Fruit fly (Drosophila melanogaster) whole organism, embryonic: Measurements from ENCODE around the gene pr.

Experiments used
- Antp ChIP-seq: fragments of 200-800 bp; sonication (Bioruptor generic); optimal IDR thresholded peaks from 3 replicates; lab custom pipeline; 2016; ENCODE audit warnings: missing biosample characterization, missing genetic modification characterization
- CG10267 ChIP-seq: fragments of 200-800 bp; sonication (Bioruptor generic); optimal IDR thresholded peaks from 2 replicates; lab custom pipeline; 2018; ENCODE audit warnings: missing biosample characterization, mild to moderate bottlenecking, missing genetic modification characterization, moderate library complexity
- CG10274 ChIP-seq: fragments of 200-800 bp; sonication (Bioruptor generic); optimal IDR thresholded peaks from 3 replicates; lab custom pipeline; 2017; ENCODE audit warnings: missing biosample characterization, mild to moderate bottlenecking, missing genetic modification characterization
- CG10321 ChIP-seq: fragments of 200-800 bp; sonication (Bioruptor generic); IDR thresholded peaks from 2 replicates; pipeline ENCODE4 v1.3.6; 2022; ENCODE audit warnings: missing biosample characterization, missing genetic modification characterization
- CG10431 ChIP-seq: fragments of 200-800 bp; sonication (Bioruptor generic); optimal IDR thresholded peaks from 3 replicates; lab custom pipeline; 2018; ENCODE audit warnings: missing biosample characterization, mild to moderate bottlenecking, missing genetic modification characterization
- CG11456 ChIP-seq: fragments of 200-800 bp; sonication (Bioruptor generic); IDR thresholded peaks from 3 replicates; pipeline ENCODE4 v1.3.6; 2022; ENCODE audit warnings: missing biosample characterization, missing genetic modification characterization
- CG12071 ChIP-seq: fragments of 200-800 bp; sonication (Bioruptor generic); optimal IDR thresholded peaks from 3 replicates; lab custom pipeline; 2018; ENCODE audit warnings: missing biosample characterization, mild to moderate bottlenecking, missing genetic modification characterization
- CG13624 ChIP-seq: fragments of 200-800 bp; sonication (Bioruptor generic); optimal IDR thresholded peaks from 2 replicates; lab custom pipeline; 2016; ENCODE audit warnings: missing biosample characterization, missing genetic modification characterization
- CG14860 ChIP-seq: fragments of 200-800 bp; sonication (Bioruptor generic); IDR thresholded peaks from 3 replicates; pipeline ENCODE4 v1.3.6; 2022; ENCODE audit warnings: missing biosample characterization, missing genetic modification characterization; ENCODE audit not compliant: partially characterized antibody
- CG14965 ChIP-seq: fragments of 200-800 bp; sonication (Bioruptor generic); optimal IDR thresholded peaks from 2 replicates; lab custom pipeline; 2016; ENCODE audit warnings: missing biosample characterization, missing genetic modification characterization, borderline replicate concordance
- CG17612 ChIP-seq: fragments of 200-800 bp; sonication (Bioruptor generic); IDR thresholded peaks from 2 replicates; pipeline ENCODE4 v1.3.6; 2022; ENCODE audit warnings: missing biosample characterization, missing genetic modification characterization
- CG17802 ChIP-seq: fragments of 200-800 bp; sonication (Bioruptor generic); optimal IDR thresholded peaks from 2 replicates; lab custom pipeline; 2018; ENCODE audit warnings: missing biosample characterization, mild to moderate bottlenecking, missing genetic modification characterization, moderate library complexity
- CG2202 ChIP-seq: fragments of 200-800 bp; sonication (Bioruptor generic); optimal IDR thresholded peaks from 2 replicates; lab custom pipeline; 2018; ENCODE audit warnings: missing biosample characterization, mild to moderate bottlenecking, missing genetic modification characterization
- CG2889 ChIP-seq: fragments of 200-800 bp; sonication (Bioruptor generic); IDR thresholded peaks from 3 replicates; pipeline ENCODE4 v1.3.6; 2022; ENCODE audit warnings: missing biosample characterization, missing genetic modification characterization
- CG34376 ChIP-seq: fragments of 200-800 bp; sonication (Bioruptor generic); optimal IDR thresholded peaks from 2 replicates; lab custom pipeline; 2018; ENCODE audit warnings: missing biosample characterization, mild to moderate bottlenecking, missing genetic modification characterization
- CG4328 ChIP-seq: fragments of 200-800 bp; sonication (Bioruptor generic); optimal IDR thresholded peaks from 3 replicates; lab custom pipeline; 2017; ENCODE audit warnings: missing biosample characterization, missing genetic modification reagents, missing genetic modification characterization
- CG5180 ChIP-seq: fragments of 200-800 bp; sonication (Bioruptor generic); optimal IDR thresholded peaks from 3 replicates; lab custom pipeline; 2017; ENCODE audit warnings: missing biosample characterization, missing genetic modification characterization, mild to moderate bottlenecking, moderate library complexity, missing genetic modification reagents
- Camta ChIP-seq: fragments of 200-800 bp; sonication (Bioruptor generic); optimal IDR thresholded peaks from 2 replicates; lab custom pipeline; 2016; ENCODE audit warnings: missing biosample characterization, missing genetic modification characterization
- D ChIP-seq, 2 experiments: fragments of 200-800 bp in 1 of 2; fragments of >200 bp in 1 of 2; sonication (Bioruptor generic) in 1 of 2; optimal IDR thresholded peaks; 2 replicates in 1 of 2; 3 replicates in 1 of 2; lab custom pipeline; 2017; ENCODE audit warnings: mild to moderate bottlenecking in 1 of 2, missing biosample characterization in 1 of 2, missing genetic modification characterization in 1 of 2, missing genetic modification reagents in 1 of 2
- D19A ChIP-seq: fragments of 200-800 bp; optimal IDR thresholded peaks from 3 replicates; lab custom pipeline; 2019; ENCODE audit warnings: missing biosample characterization, mild to moderate bottlenecking, missing genetic modification characterization, moderate library complexity
- Deaf1 ChIP-seq: fragments of 200-800 bp; optimal IDR thresholded peaks from 3 replicates; lab custom pipeline; 2019; ENCODE audit warnings: missing biosample characterization, mild to moderate bottlenecking, missing genetic modification characterization, moderate library complexity
- Dfd ChIP-seq, 2 experiments: fragments of >200 bp; optimal IDR thresholded peaks; 2 replicates each; lab custom pipeline; 2017; ENCODE audit warnings: missing biosample characterization in 2 of 2, missing genetic modification characterization in 2 of 2
- H15 ChIP-seq: fragments of 200-800 bp; sonication (Bioruptor generic); IDR thresholded peaks from 3 replicates; pipeline ENCODE4 v1.3.6; 2022; ENCODE audit warnings: missing biosample characterization, missing genetic modification characterization
- Hr3 ChIP-seq: fragments of 200-800 bp; sonication (Bioruptor generic); optimal IDR thresholded peaks from 3 replicates; lab custom pipeline; 2016; ENCODE audit warnings: missing biosample characterization, missing genetic modification characterization
- Neu2 ChIP-seq: fragments of 200-800 bp; sonication (Bioruptor generic); optimal IDR thresholded peaks from 3 replicates; lab custom pipeline; 2016; ENCODE audit warnings: missing biosample characterization, missing genetic modification characterization, borderline replicate concordance
- Nf-YA ChIP-seq: fragments of 200-800 bp; sonication (Bioruptor generic); IDR thresholded peaks from 2 replicates; pipeline ENCODE4 v1.3.6; 2022; ENCODE audit warnings: missing biosample characterization, missing genetic modification characterization
- Pdp1 ChIP-seq, 2 experiments: fragments of 200-800 bp; sonication (Bioruptor generic); optimal IDR thresholded peaks; 3 replicates each; lab custom pipeline; 2016; ENCODE audit warnings: missing biosample characterization in 2 of 2, missing genetic modification characterization in 2 of 2, mild to moderate bottlenecking in 1 of 2, moderate library complexity in 1 of 2
- Sry-δ ChIP-seq: fragments of 200-800 bp; sonication (Bioruptor generic); optimal IDR thresholded peaks from 2 replicates; lab custom pipeline; 2016; ENCODE audit warnings: missing biosample characterization, missing genetic modification characterization
- Xrp1 ChIP-seq: fragments of 200-800 bp; sonication (Bioruptor generic); IDR thresholded peaks from 2 replicates; pipeline ENCODE4 v1.3.6; 2022; ENCODE audit warnings: missing biosample characterization, missing genetic modification characterization
- ab ChIP-seq: fragments of 200-800 bp; sonication (Bioruptor generic); optimal IDR thresholded peaks from 2 replicates; lab custom pipeline; 2016; ENCODE audit warnings: missing biosample characterization, missing genetic modification characterization
- al ChIP-seq: fragments of 200-800 bp; sonication (Bioruptor generic); IDR thresholded peaks from 2 replicates; pipeline ENCODE4 v1.3.6; 2022; ENCODE audit warnings: missing biosample characterization, missing genetic modification characterization
- ara ChIP-seq: fragments of 200-800 bp; sonication (Bioruptor generic); IDR thresholded peaks from 2 replicates; pipeline ENCODE4 v1.3.6; 2022; ENCODE audit warnings: missing biosample characterization, missing genetic modification characterization
- chinmo ChIP-seq: fragments of 200-800 bp; sonication (Bioruptor generic); IDR thresholded peaks from 4 replicates; pipeline ENCODE4 v1.3.6; 2022; ENCODE audit warnings: missing biosample characterization, missing genetic modification characterization; ENCODE audit not compliant: partially characterized antibody
- danr ChIP-seq: fragments of 200-800 bp; sonication (Bioruptor generic); IDR thresholded peaks from 2 replicates; pipeline ENCODE4 v1.3.6; 2022; ENCODE audit warnings: missing biosample characterization, missing genetic modification characterization
- dm ChIP-seq: fragments of 200-800 bp; sonication (Bioruptor generic); optimal IDR thresholded peaks from 3 replicates; lab custom pipeline; 2016; ENCODE audit warnings: missing biosample characterization, missing genetic modification characterization
- esg ChIP-seq: fragments of 200-800 bp; sonication (Bioruptor generic); conservative IDR thresholded peaks from 2 replicates; pipeline ENCODE4 v1.3.6; 2022; ENCODE audit warnings: missing biosample characterization, missing genetic modification characterization
- fd3F ChIP-seq: fragments of 200-800 bp; sonication (Bioruptor generic); optimal IDR thresholded peaks from 2 replicates; lab custom pipeline; 2018; ENCODE audit warnings: missing biosample characterization, mild to moderate bottlenecking, missing genetic modification characterization, moderate library complexity
- grn ChIP-seq: fragments of 200-800 bp; sonication (Bioruptor generic); optimal IDR thresholded peaks from 3 replicates; lab custom pipeline; 2017; ENCODE audit warnings: missing biosample characterization, missing genetic modification characterization
- gsb ChIP-seq: fragments of 200-800 bp; sonication (Bioruptor generic); IDR thresholded peaks from 2 replicates; pipeline ENCODE4 v1.3.6; 2022; ENCODE audit warnings: missing biosample characterization, missing genetic modification characterization
- hb ChIP-seq: fragments of 200-800 bp; sonication (Bioruptor generic); IDR thresholded peaks from 3 replicates; pipeline ENCODE4 v1.3.6; 2022; ENCODE audit warnings: missing biosample characterization, missing genetic modification characterization; ENCODE audit not compliant: partially characterized antibody
- hbn ChIP-seq: fragments of 200-800 bp; sonication (Bioruptor generic); IDR thresholded peaks from 2 replicates; pipeline ENCODE4 v1.3.6; 2022; ENCODE audit warnings: missing biosample characterization, missing genetic modification characterization; ENCODE audit not compliant: partially characterized antibody
- hth ChIP-seq: fragments of >200 bp; optimal IDR thresholded peaks from 2 replicates; lab custom pipeline; 2017; ENCODE audit warnings: inconsistent platforms
- insv ChIP-seq, 2 experiments: fragments of 200-800 bp; sonication (Bioruptor generic); optimal IDR thresholded peaks; 3 replicates each; lab custom pipeline; 2016 to 2018; ENCODE audit warnings: missing biosample characterization in 2 of 2, missing genetic modification characterization in 2 of 2
- otp ChIP-seq: fragments of 200-800 bp; sonication (Bioruptor generic); IDR thresholded peaks from 3 replicates; pipeline ENCODE4, ENCODE4 v1.3.6; 2022; ENCODE audit warnings: missing biosample characterization, missing genetic modification characterization
- pho ChIP-seq: fragments of 200-800 bp; sonication (Bioruptor generic); optimal IDR thresholded peaks from 2 replicates; lab custom pipeline; 2016; ENCODE audit warnings: missing biosample characterization, missing genetic modification characterization
- ro ChIP-seq: fragments of 200-800 bp; sonication (Bioruptor generic); IDR thresholded peaks from 2 replicates; pipeline ENCODE4 v1.3.6; 2022; ENCODE audit warnings: missing biosample characterization, missing genetic modification characterization
- tio ChIP-seq: fragments of 200-800 bp; sonication (Bioruptor generic); optimal IDR thresholded peaks from 2 replicates; lab custom pipeline; 2017; ENCODE audit warnings: missing biosample characterization, missing genetic modification characterization, inconsistent platforms
- tup ChIP-seq: fragments of 200-800 bp; sonication (Bioruptor generic); optimal IDR thresholded peaks from 2 replicates; lab custom pipeline; 2016; ENCODE audit warnings: missing biosample characterization, mild to moderate bottlenecking, missing genetic modification characterization, moderate library complexity
- zen2 ChIP-seq: fragments of 200-800 bp; sonication (Bioruptor generic); IDR thresholded peaks from 3 replicates; pipeline ENCODE4 v1.3.6; 2022; ENCODE audit warnings: missing biosample characterization, missing genetic modification characterization; ENCODE audit not compliant: partially characterized antibody

Gene pr

dm6 chr2L:20075234-20075803 is at the start of gene pr, which contains the start of gene neb (continued):
- TF ChIP-seq CG10431 (GFP tag; lab: Kevin White, UChicago) (no peak), CG11456 (GFP tag; lab: Robert Waterston, UW) (0 out of 3 replicates have a peak, but pooled peaks have one; percentile 58), CG17802 (tag; lab: Kevin White, UChicago) (no peak), gsb (GFP tag; lab: Robert Waterston, UW) (no peak), ara (GFP tag; lab: Robert Waterston, UW) (no peak), H15 (no peak), CG5180 (GFP tag; lab: Kevin White, UChicago) (no peak), CG17612 (GFP tag; lab: Robert Waterston, UW) (no peak), al (GFP tag; lab: Robert Waterston, UW) (peak; percentile 55), Hr3 (GFP tag; lab: Kevin White, UChicago) (peak; percentile 60), ro (no peak), Nf-YA (GFP tag; lab: Robert Waterston, UW) (no peak), Antp (peak; percentile 39), CG14965 (GFP tag; lab: Kevin White, UChicago) (no peak), Camta (peak; percentile 23), CG34376 (no peak), tup (peak; percentile 54), esg (GFP tag; lab: Robert Waterston, UW) (peak; percentile 72), CG12071 (GFP tag; lab: Kevin White, UChicago) (no peak), dm (GFP tag; lab: Kevin White, UChicago) (no peak), CG4328 (GFP tag; lab: Kevin White, UChicago) (no peak), CG10274 (GFP tag; lab: Kevin White, UChicago) (no peak), D19A (tag; lab: Kevin White, UChicago) (peak; percentile 39), Xrp1 (GFP tag; lab: Robert Waterston, UW) (no peak), Neu2 (GFP tag; lab: Kevin White, UChicago) (no peak), CG2889 (GFP tag; lab: Robert Waterston, UW) (no peak), otp (GFP tag; lab: Robert Waterston, UW) (peak; percentile 17; the same call in 1 of the 3 replicates), pho (GFP tag; lab: Kevin White, UChicago) (peak; percentile 23), CG2202 (tag; lab: Kevin White, UChicago) (no peak), ab (GFP tag; lab: Kevin White, UChicago) (no peak), hth (lab: Kevin White, UChicago) (no peak), Pdp1 (GFP tag; optimal IDR thresholded peaks at IDR 0.05; lab: Kevin White, UChicago) (peak; percentile 4 to 45), Dfd (GFP tag; optimal IDR thresholded peaks at IDR 0.05; lab: Kevin White, UChicago) (no peak)

- TF ChIP-seq grn (GFP tag; lab: Kevin White, UChicago), result no peak
- TF ChIP-seq hb (GFP tag; lab: Robert Waterston, UW), result no peak
- no peak for TF ChIP-seq CG10321 (GFP tag; lab: Robert Waterston, UW)
- TF ChIP-seq CG10267 (tag; lab: Kevin White, UChicago), result no peak
- no peak for TF ChIP-seq tio (GFP tag; lab: Kevin White, UChicago)
- no peak; the same call in 2 of the 3 replicates for TF ChIP-seq zen2 (GFP tag; lab: Robert Waterston, UW)
- TF ChIP-seq insv (GFP tag; optimal IDR thresholded peaks at IDR 0.05; lab: Kevin White, UChicago), result peak in 1 of 2 experiments; percentile 84
- no peak for TF ChIP-seq Sry-δ
- peak; percentile 72 for TF ChIP-seq D (optimal IDR thresholded peaks at IDR 0.05; lab: Kevin White, UChicago)
- TF ChIP-seq D (GFP tag; optimal IDR thresholded peaks at IDR 0.05; lab: Kevin White, UChicago), result no peak
- no peak for TF ChIP-seq CG14860 (GFP tag; lab: Robert Waterston, UW)
- 0 out of 4 replicates have a peak, but pooled peaks have one; percentile 12 for TF ChIP-seq chinmo (GFP tag; lab: Robert Waterston, UW)
- 0 out of 2 replicates have a peak, but pooled peaks have one; percentile 23 for TF ChIP-seq hbn (GFP tag; lab: Robert Waterston, UW)
- TF ChIP-seq Deaf1, result peak; percentile 64
- TF ChIP-seq danr, result no peak
- no peak for TF ChIP-seq fd3F (GFP tag; lab: Kevin White, UChicago)
- no peak for TF ChIP-seq CG13624
These were observed 45.9 kb upstream of the pr start for dm6 chr2L:20121233-20121551.
